Fruit fly (Drosophila melanogaster): ENCODE measurements around the gene SLIRP2.

Gene SLIRP2

dm6 chr3R:8670529-8671491, 19.9 kb downstream of the SLIRP2 start, which contains the start of gene p (continued):
- TF ChIP-seq Rfx (GFP tag; IDR thresholded peaks at IDR 0.05) (peak; percentile 51), slp2 (GFP tag; optimal IDR thresholded peaks at IDR 0.05) (peak; percentile 36), kni (GFP tag; optimal IDR thresholded peaks at IDR 0.05) (peak; percentile 63), CG31441 (GFP tag; IDR thresholded peaks at IDR 0.05) (peak; percentile 26; the same call in 1 of the 2 replicates), Hsf (GFP tag; optimal IDR thresholded peaks at IDR 0.05) (peak; percentile 50), cwo (GFP tag; optimal IDR thresholded peaks at IDR 0.05) (peak; percentile 78), Meics (GFP tag; optimal IDR thresholded peaks at IDR 0.05) (peak; percentile 60), kah (GFP tag; optimal IDR thresholded peaks at IDR 0.05) (peak; percentile 30), CG7271 (tag; optimal IDR thresholded peaks at IDR 0.05) (peak; percentile 8), emc (GFP tag; optimal IDR thresholded peaks at IDR 0.05) (peak; percentile 22), CG18599 (GFP tag; optimal IDR thresholded peaks at IDR 0.05) (peak; percentile 66), Blimp-1 (GFP tag; optimal IDR thresholded peaks at IDR 0.05) (peak; percentile 34), CG31224 (GFP tag; IDR thresholded peaks at IDR 0.05) (peak; percentile 21; the same call in 1 of the 2 replicates), Dll (GFP tag; IDR thresholded peaks at IDR 0.05; ENCODE audit: partially characterized antibody) (0 out of 4 replicates have a peak, but pooled peaks have one; percentile 18), NfI (GFP tag; optimal IDR thresholded peaks at IDR 0.05) (peak; percentile 10), wdn (GFP tag; IDR thresholded peaks at IDR 0.05) (0 out of 2 replicates have a peak, but pooled peaks have one; percentile 21), CG15696 (tag; optimal IDR thresholded peaks at IDR 0.05) (peak; percentile 40), CG8359 (GFP tag; optimal IDR thresholded peaks at IDR 0.05; ENCODE audit: borderline replicate concordance) (peak; percentile 37), CG5245 (GFP tag; optimal IDR thresholded peaks at IDR 0.05) (peak; percentile 40), sqz (GFP tag; optimal IDR thresholded peaks at IDR 0.05) (peak; percentile 89), CG17385 (GFP tag; optimal IDR thresholded peaks at IDR 0.05) (peak; percentile 36), ATbp (GFP tag; optimal IDR thresholded peaks at IDR 0.05) (peak; percentile 42), CG34376 (GFP tag; optimal IDR thresholded peaks at IDR 0.05) (peak; percentile 91), CG12155 (GFP tag; optimal IDR thresholded peaks at IDR 0.05) (peak; percentile 26), CG6254 (GFP tag; optimal IDR thresholded peaks at IDR 0.05) (peak; percentile 26), repo (GFP tag; optimal IDR thresholded peaks at IDR 0.05) (peak; percentile 52), ci (GFP tag; IDR thresholded peaks at IDR 0.05) (peak; percentile 66; the same call in 1 of the 3 replicates), Myb (GFP tag; optimal IDR thresholded peaks at IDR 0.05) (peak; percentile 32), gro (GFP tag; optimal IDR thresholded peaks at IDR 0.05) (no peak), Camta (GFP tag; optimal IDR thresholded peaks at IDR 0.05) (no peak), CG10565 (GFP tag; optimal IDR thresholded peaks at IDR 0.05) (no peak), ems (GFP tag; optimal IDR thresholded peaks at IDR 0.05) (peak; percentile 51), CG32532 (GFP tag; IDR thresholded peaks at IDR 0.05) (peak; percentile 55; the same call in 1 of the 2 replicates), CG15269 (tag; optimal IDR thresholded peaks at IDR 0.05) (peak; percentile 30), CG13894 (tag; optimal IDR thresholded peaks at IDR 0.05) (peak; percentile 32), CG6765 (GFP tag; optimal IDR thresholded peaks at IDR 0.05) (peak; percentile 32), zfh2 (GFP tag; optimal IDR thresholded peaks at IDR 0.05) (peak; percentile 40), CG4424 (GFP tag; optimal IDR thresholded peaks at IDR 0.05) (peak; percentile 34), CG9215 (GFP tag; IDR thresholded peaks at IDR 0.05) (no peak), her (GFP tag; optimal IDR thresholded peaks at IDR 0.05) (peak; percentile 4), Antp (GFP tag; optimal IDR thresholded peaks at IDR 0.05) (peak; percentile 19), CG4707 (GFP tag; optimal IDR thresholded peaks at IDR 0.05) (peak; percentile 58), hkb (optimal IDR thresholded peaks at IDR 0.05) (no peak), hkb (GFP tag; IDR thresholded peaks at IDR 0.05) (peak; percentile 55; the same call in 1 of the 2 replicates), CG15601 (tag; optimal IDR thresholded peaks at IDR 0.05) (peak; percentile 60), prd (optimal IDR thresholded peaks at IDR 0.05) (no peak), prd (GFP tag; IDR thresholded peaks at IDR 0.05) (peak; percentile 37; the same call in 1 of the 3 replicates), CG3995 (GFP tag; optimal IDR thresholded peaks at IDR 0.05) (peak; percentile 70)

All from whole organism, embryonic.